Worm (Caenorhabditis elegans) whole organism, L1 larva: ENCODE data around the gene rpl-22.

Experiments used
- egl-13 ChIP-seq: sonication (generic microtip); optimal IDR thresholded peaks from 2 replicates; lab custom pipeline; 2016; ENCODE audit warnings: missing genotype, missing genetic modification reagents, missing genetic modification characterization, missing compliant biosample characterization
- egl-27 ChIP-seq, 2 experiments: fragments of 150-350 bp in 1 of 2; sonication (generic microtip); optimal IDR thresholded peaks; 3 replicates each; lab custom pipeline; 2017 to 2018; ENCODE audit warnings: missing biosample characterization in 2 of 2, missing genetic modification characterization in 2 of 2, missing genetic modification reagents in 2 of 2
- fkh-10 ChIP-seq: sonication (generic microtip); optimal IDR thresholded peaks from 2 replicates; lab custom pipeline; 2017; ENCODE audit warnings: missing biosample characterization, missing genetic modification reagents, missing genetic modification characterization
- lin-39 ChIP-seq: fragments of 150-350 bp; optimal IDR thresholded peaks from 2 replicates; lab custom pipeline; 2014; ENCODE audit warnings: missing biosample characterization, missing genetic modification reagents, missing genetic modification characterization
- mab-9 ChIP-seq: fragments of 200-800 bp; sonication (Bioruptor generic); IDR thresholded peaks from 2 replicates; pipeline ENCODE4 v1.3.6; 2022; ENCODE audit warnings: missing genetic modification reagents, missing genetic modification characterization, missing compliant biosample characterization
- nhr-90 ChIP-seq: sonication (generic microtip); optimal IDR thresholded peaks from 2 replicates; lab custom pipeline; 2016; ENCODE audit warnings: mild to moderate bottlenecking, missing genetic modification characterization, missing compliant biosample characterization; ENCODE audit not compliant: poor library complexity
- skn-1 ChIP-seq: fragments of 150-350 bp; optimal IDR thresholded peaks from 2 replicates; lab custom pipeline; 2014; ENCODE audit warnings: missing biosample characterization, missing genetic modification characterization
- unc-98 ChIP-seq: fragments of 200-800 bp; sonication (Bioruptor generic); IDR thresholded peaks from 2 replicates; pipeline ENCODE4 v1.3.6; 2022; ENCODE audit warnings: missing genetic modification characterization, missing compliant biosample characterization

- TF ChIP-seq unc-98 (GFP tag; lab: Robert Waterston, UW): no peak
- TF ChIP-seq lin-39: no peak
- no peak for TF ChIP-seq egl-13 (tag; lab: Kevin White, UChicago)
- TF ChIP-seq nhr-90: no peak
- no peak for TF ChIP-seq fkh-10
- TF ChIP-seq mab-9: no peak
- no peak for TF ChIP-seq egl-27 (tag; optimal IDR thresholded peaks at IDR 0.05; lab: Kevin White, UChicago)
- no peak for TF ChIP-seq skn-1 (tag; lab: Kevin White, UChicago)
Observed at ce11 chrII:5027952-5028351, 27.5 kb upstream of the rpl-22 start.
